Worm (Caenorhabditis elegans) whole organism, late embryonic: Measurements from ENCODE around the gene nhr-148.

Experiments
- C08G9.2 ChIP-seq: sonication (generic microtip); optimal IDR thresholded peaks from 2 replicates; lab custom pipeline; 2016; ENCODE audit warnings: mild to moderate bottlenecking, missing genetic modification characterization, moderate library complexity, missing compliant biosample characterization
- ceh-22 ChIP-seq: sonication (generic microtip); optimal IDR thresholded peaks from 2 replicates; lab custom pipeline; 2017; ENCODE audit warnings: missing biosample characterization, missing genetic modification characterization
- ceh-24 ChIP-seq: sonication (generic microtip); optimal IDR thresholded peaks from 2 replicates; lab custom pipeline; 2016; ENCODE audit warnings: mild to moderate bottlenecking, missing genetic modification characterization, missing compliant biosample characterization
- ceh-34 ChIP-seq: sonication (generic microtip); optimal IDR thresholded peaks from 2 replicates; lab custom pipeline; 2016; ENCODE audit warnings: mild to moderate bottlenecking, missing genetic modification characterization, missing compliant biosample characterization
- ceh-9 ChIP-seq: sonication (generic microtip); optimal IDR thresholded peaks from 2 replicates; lab custom pipeline; 2016; ENCODE audit warnings: mild to moderate bottlenecking, missing genetic modification characterization, inconsistent platforms, missing compliant biosample characterization
- che-1 ChIP-seq: sonication (generic microtip); optimal IDR thresholded peaks from 2 replicates; lab custom pipeline; 2016; ENCODE audit warnings: mild to moderate bottlenecking, missing genetic modification characterization, missing compliant biosample characterization
- elt-2 ChIP-seq: sonication (generic microtip); optimal IDR thresholded peaks from 2 replicates; lab custom pipeline; 2016; ENCODE audit warnings: missing genetic modification reagents, missing genetic modification characterization, missing compliant biosample characterization
- eyg-1 ChIP-seq: sonication (generic microtip); optimal IDR thresholded peaks from 2 replicates; lab custom pipeline; 2016; ENCODE audit warnings: missing genotype, missing genetic modification characterization, missing compliant biosample characterization
- fkh-10 ChIP-seq: fragments of 150-350 bp; optimal IDR thresholded peaks from 2 replicates; lab custom pipeline; 2014; ENCODE audit warnings: missing biosample characterization, missing genetic modification reagents, missing genetic modification characterization
- hlh-30 ChIP-seq: sonication (generic microtip); optimal IDR thresholded peaks from 2 replicates; lab custom pipeline; 2017; ENCODE audit warnings: antibody characterized with exemption, missing genetic modification characterization, missing compliant biosample characterization; ENCODE audit not compliant: insufficient read depth
- pag-3 ChIP-seq: sonication (generic microtip); optimal IDR thresholded peaks from 2 replicates; lab custom pipeline; 2016; ENCODE audit warnings: missing compliant biosample characterization, missing genetic modification characterization, borderline replicate concordance
- pax-1 ChIP-seq: fragments of 150-350 bp; optimal IDR thresholded peaks from 2 replicates; lab custom pipeline; 2014; ENCODE audit warnings: missing biosample characterization, missing genetic modification characterization
- pros-1 ChIP-seq: fragments of 150-350 bp; optimal IDR thresholded peaks from 2 replicates; lab custom pipeline; 2014; ENCODE audit warnings: missing biosample characterization, missing genetic modification reagents, missing genetic modification characterization

ce11 chrV:7386052-7386573 lies 44.2 kb downstream of the nhr-148 start, which contains the start of gene srp-6:
- TF ChIP-seq fkh-10 (GFP tag; lab: Kevin White, UChicago) (no peak), che-1 (no peak), elt-2 (tag; lab: Kevin White, UChicago) (no peak), C08G9.2 (tag; lab: Kevin White, UChicago) (no peak), pag-3 (no peak), ceh-24 (tag; lab: Kevin White, UChicago) (no peak), ceh-9 (no peak), hlh-30 (no peak), ceh-22 (no peak), ceh-34 (tag; lab: Kevin White, UChicago) (no peak), pros-1 (tag; lab: Kevin White, UChicago) (no peak), pax-1 (tag; lab: Kevin White, UChicago) (no peak), eyg-1 (tag; lab: Kevin White, UChicago) (no peak)
